Worm (Caenorhabditis elegans) whole organism, L1 larva: Measurements from ENCODE around the gene C45G9.15.

Experiments
- C16A3.4 ChIP-seq: fragments of 150-350 bp; optimal IDR thresholded peaks from 2 replicates; lab custom pipeline; 2014; ENCODE audit warnings: missing biosample characterization, missing genetic modification characterization
- C34B4.2 ChIP-seq: sonication (generic microtip); optimal IDR thresholded peaks from 2 replicates; lab custom pipeline; 2017; ENCODE audit warnings: mild to moderate bottlenecking, missing genetic modification characterization, missing compliant biosample characterization
- F16B12.6 ChIP-seq: fragments of 150-350 bp; optimal IDR thresholded peaks from 2 replicates; lab custom pipeline; 2014; ENCODE audit warnings: missing biosample characterization, missing genetic modification characterization
- Y116A8C.19 ChIP-seq: sonication (generic microtip); optimal IDR thresholded peaks from 2 replicates; lab custom pipeline; 2016; ENCODE audit warnings: missing compliant biosample characterization, missing genetic modification characterization, borderline replicate concordance
- aha-1 ChIP-seq: fragments of 150-350 bp; optimal IDR thresholded peaks from 2 replicates; lab custom pipeline; 2014; ENCODE audit warnings: missing biosample characterization, missing genetic modification characterization
- alr-1 ChIP-seq: fragments of 200-800 bp; sonication (Bioruptor generic); optimal IDR thresholded peaks from 2 replicates; lab custom pipeline; 2018; ENCODE audit warnings: borderline replicate concordance, mild to moderate bottlenecking, missing genetic modification characterization, missing compliant biosample characterization
- ama-1 ChIP-seq: fragments of 150-350 bp; optimal IDR thresholded peaks from 2 replicates; lab custom pipeline; 2014
- blmp-1 ChIP-seq: fragments of 150-350 bp; optimal IDR thresholded peaks from 2 replicates; lab custom pipeline; 2014; ENCODE audit warnings: missing biosample characterization, missing genetic modification characterization
- ceh-63 ChIP-seq: fragments of 200-800 bp; sonication (Bioruptor generic); optimal IDR thresholded peaks from 2 replicates; lab custom pipeline; 2018; ENCODE audit warnings: mild to moderate bottlenecking, missing genetic modification characterization, missing compliant biosample characterization
- ceh-90 ChIP-seq: sonication (generic microtip); optimal IDR thresholded peaks from 2 replicates; lab custom pipeline; 2016; ENCODE audit warnings: missing genetic modification characterization, missing compliant biosample characterization
- ces-1 ChIP-seq: fragments of 150-350 bp; optimal IDR thresholded peaks from 2 replicates; lab custom pipeline; 2014; ENCODE audit warnings: missing biosample characterization, missing genetic modification reagents, missing genetic modification characterization
- dpl-1 ChIP-seq, 3 experiments: fragments of 150-350 bp in 2 of 3; sonication (generic microtip) in 1 of 3; optimal IDR thresholded peaks; 2 replicates each; lab custom pipeline; 2014 to 2017; ENCODE audit warnings: missing biosample characterization in 3 of 3, missing genetic modification characterization in 3 of 3, missing genetic modification reagents in 3 of 3
- dsc-1 ChIP-seq: sonication (generic microtip); optimal IDR thresholded peaks from 2 replicates; lab custom pipeline; 2016; ENCODE audit warnings: mild to moderate bottlenecking, missing genetic modification characterization, missing compliant biosample characterization
- efl-1 ChIP-seq, 4 experiments: fragments of 150-350 bp; optimal IDR thresholded peaks in 3 of 4; peaks in 1 of 4; 1 replicate in 1 of 4; 2 replicates in 3 of 4; lab custom pipeline; 2014; ENCODE audit warnings: missing biosample characterization in 2 of 4, missing genetic modification characterization in 2 of 4, missing genetic modification reagents in 2 of 4
- elt-2 ChIP-seq: sonication (generic microtip); optimal IDR thresholded peaks from 2 replicates; lab custom pipeline; 2016; ENCODE audit warnings: missing genetic modification characterization, mild to moderate bottlenecking, inconsistent platforms, missing compliant biosample characterization, missing genetic modification reagents
- ets-5 ChIP-seq: fragments of 200-800 bp; sonication (Bioruptor generic); IDR thresholded peaks from 2 replicates; pipeline ENCODE4 v1.3.6; 2022; ENCODE audit warnings: missing genetic modification characterization, missing compliant biosample characterization
- fkh-4 ChIP-seq: sonication (generic microtip); optimal IDR thresholded peaks from 2 replicates; lab custom pipeline; 2016; ENCODE audit warnings: missing compliant biosample characterization, missing genetic modification characterization, borderline replicate concordance
- hlh-4 ChIP-seq: sonication (generic microtip); optimal IDR thresholded peaks from 2 replicates; lab custom pipeline; 2016; ENCODE audit warnings: mild to moderate bottlenecking, missing genetic modification characterization, missing compliant biosample characterization
- hpl-2 ChIP-seq: fragments of 150-350 bp; optimal IDR thresholded peaks from 2 replicates; lab custom pipeline; 2014; ENCODE audit warnings: missing biosample characterization, missing genetic modification reagents, missing genetic modification characterization
- isw-1 ChIP-seq: fragments of 200-800 bp; sonication (Bioruptor generic); IDR thresholded peaks from 2 replicates; pipeline ENCODE4 v1.3.6; 2022; ENCODE audit warnings: missing genetic modification characterization, missing compliant biosample characterization
- lin-13 ChIP-seq: fragments of 150-350 bp; optimal IDR thresholded peaks from 2 replicates; lab custom pipeline; 2014; ENCODE audit warnings: missing biosample characterization, missing genetic modification reagents, missing genetic modification characterization
- lin-14 ChIP-seq: fragments of 200-800 bp; sonication (Bioruptor generic); optimal IDR thresholded peaks from 2 replicates; lab custom pipeline; 2018; ENCODE audit warnings: mild to moderate bottlenecking, missing genetic modification characterization, moderate library complexity, missing compliant biosample characterization
- lin-15B ChIP-seq: fragments of 150-350 bp; sonication (generic microtip); optimal IDR thresholded peaks from 3 replicates; lab custom pipeline; 2014; ENCODE audit warnings: missing biosample characterization, missing genetic modification characterization
- lin-35 ChIP-seq, 2 experiments: fragments of 150-350 bp; optimal IDR thresholded peaks; 2 replicates each; lab custom pipeline; 2014; ENCODE audit warnings: missing biosample characterization in 2 of 2, missing genetic modification characterization in 2 of 2, missing genetic modification reagents in 2 of 2
- lin-39 ChIP-seq: fragments of 150-350 bp; optimal IDR thresholded peaks from 2 replicates; lab custom pipeline; 2014; ENCODE audit warnings: missing biosample characterization, missing genetic modification reagents, missing genetic modification characterization
- lir-3 ChIP-seq: sonication (generic microtip); optimal IDR thresholded peaks from 2 replicates; lab custom pipeline; 2016; ENCODE audit warnings: mild to moderate bottlenecking, missing genetic modification characterization, moderate library complexity, missing compliant biosample characterization; ENCODE audit not compliant: poor library complexity
- lsy-2 ChIP-seq, 2 experiments: fragments of 150-350 bp; optimal IDR thresholded peaks; 2 replicates each; lab custom pipeline; 2014; ENCODE audit warnings: missing biosample characterization in 2 of 2, missing genetic modification characterization in 2 of 2
- mdl-1 ChIP-seq, 2 experiments: fragments of 150-350 bp; optimal IDR thresholded peaks; 2 replicates each; lab custom pipeline; 2014 to 2017; ENCODE audit warnings: missing biosample characterization in 2 of 2, missing genetic modification characterization in 2 of 2, inconsistent platforms in 1 of 2
- mep-1 ChIP-seq: fragments of 150-350 bp; optimal IDR thresholded peaks from 2 replicates; lab custom pipeline; 2014; ENCODE audit warnings: missing biosample characterization, missing genetic modification characterization
- nhr-12 ChIP-seq: sonication (generic microtip); optimal IDR thresholded peaks from 2 replicates; lab custom pipeline; 2017; ENCODE audit warnings: missing biosample characterization, missing genetic modification characterization
- nhr-19 ChIP-seq: fragments of 200-800 bp; sonication (Bioruptor generic); conservative IDR thresholded peaks from 2 replicates; pipeline ENCODE4 v1.3.6; 2022; ENCODE audit warnings: missing genetic modification characterization, missing compliant biosample characterization
- nhr-20 ChIP-seq: sonication (generic microtip); optimal IDR thresholded peaks from 2 replicates; lab custom pipeline; 2016; ENCODE audit warnings: mild to moderate bottlenecking, missing genetic modification characterization, missing compliant biosample characterization
- nhr-237 ChIP-seq: fragments of 150-350 bp; optimal IDR thresholded peaks from 2 replicates; lab custom pipeline; 2014; ENCODE audit warnings: missing biosample characterization, missing genetic modification characterization
- nhr-47 ChIP-seq: sonication (generic microtip); optimal IDR thresholded peaks from 2 replicates; lab custom pipeline; 2016; ENCODE audit warnings: mild to moderate bottlenecking, missing genetic modification characterization, moderate library complexity, missing compliant biosample characterization
- nhr-71 ChIP-seq: sonication (generic microtip); optimal IDR thresholded peaks from 2 replicates; lab custom pipeline; 2016; ENCODE audit warnings: mild to moderate bottlenecking, missing genetic modification characterization, moderate library complexity, missing compliant biosample characterization
- nhr-77 ChIP-seq: fragments of 150-350 bp; optimal IDR thresholded peaks from 2 replicates; lab custom pipeline; 2014; ENCODE audit warnings: missing biosample characterization, missing genetic modification characterization
- nhr-85 ChIP-seq: sonication (generic microtip); peaks from one replicate; lab custom pipeline; 2016; ENCODE audit warnings: missing genetic modification characterization, inconsistent platforms, missing compliant biosample characterization
- nhr-90 ChIP-seq: sonication (generic microtip); optimal IDR thresholded peaks from 2 replicates; lab custom pipeline; 2016; ENCODE audit warnings: mild to moderate bottlenecking, missing genetic modification characterization, missing compliant biosample characterization; ENCODE audit not compliant: poor library complexity
- pag-3 ChIP-seq: sonication (generic microtip); optimal IDR thresholded peaks from 2 replicates; lab custom pipeline; 2017; ENCODE audit warnings: missing genetic modification characterization, mild to moderate bottlenecking, missing compliant biosample characterization, antibody characterized with exemption, borderline replicate concordance; ENCODE audit not compliant: insufficient read depth
- pax-3 ChIP-seq: fragments of 200-800 bp; sonication (Bioruptor generic); optimal IDR thresholded peaks from 2 replicates; lab custom pipeline; 2018; ENCODE audit warnings: mild to moderate bottlenecking, missing genetic modification characterization, moderate library complexity, missing compliant biosample characterization
- snpc-4 ChIP-seq: fragments of 150-350 bp; optimal IDR thresholded peaks from 2 replicates; lab custom pipeline; 2014; ENCODE audit warnings: missing biosample characterization, missing genetic modification characterization
- snu-23 ChIP-seq: sonication (generic microtip); optimal IDR thresholded peaks from 2 replicates; lab custom pipeline; 2016; ENCODE audit warnings: missing genetic modification characterization, missing compliant biosample characterization
- sox-4 ChIP-seq: sonication (generic microtip); optimal IDR thresholded peaks from 2 replicates; lab custom pipeline; 2016; ENCODE audit warnings: missing genetic modification characterization, missing compliant biosample characterization
- sptf-1 ChIP-seq: fragments of 150-350 bp; optimal IDR thresholded peaks from 2 replicates; lab custom pipeline; 2014; ENCODE audit warnings: missing biosample characterization, missing genetic modification characterization
- swsn-7 ChIP-seq: sonication (generic microtip); optimal IDR thresholded peaks from 2 replicates; lab custom pipeline; 2016; ENCODE audit warnings: missing genetic modification characterization, missing compliant biosample characterization
- tlp-1 ChIP-seq: fragments of 150-350 bp; optimal IDR thresholded peaks from 2 replicates; lab custom pipeline; 2014; ENCODE audit warnings: missing biosample characterization, missing genetic modification characterization
- unc-86 ChIP-seq: sonication (generic microtip); optimal IDR thresholded peaks from 2 replicates; lab custom pipeline; 2016; ENCODE audit warnings: missing genetic modification characterization, missing compliant biosample characterization
- vab-15 ChIP-seq: sonication (generic microtip); optimal IDR thresholded peaks from 2 replicates; lab custom pipeline; 2017; ENCODE audit warnings: missing genotype, mild to moderate bottlenecking, missing genetic modification characterization, missing compliant biosample characterization
- xbp-1 ChIP-seq: sonication (generic microtip); optimal IDR thresholded peaks from 2 replicates; lab custom pipeline; 2016; ENCODE audit warnings: missing genetic modification characterization, missing compliant biosample characterization
- zip-4 ChIP-seq: fragments of 200-800 bp; sonication (Bioruptor generic); optimal IDR thresholded peaks from 2 replicates; lab custom pipeline; 2018; ENCODE audit warnings: mild to moderate bottlenecking, missing genetic modification characterization, moderate library complexity, missing compliant biosample characterization
- ztf-11 ChIP-seq, 2 experiments: sonication (generic microtip); optimal IDR thresholded peaks; 2 replicates each; lab custom pipeline; 2016 to 2017; ENCODE audit warnings: missing genetic modification characterization in 2 of 2, missing biosample characterization in 1 of 2, missing compliant biosample characterization in 1 of 2
- ztf-4 ChIP-seq: fragments of 150-350 bp; optimal IDR thresholded peaks from 2 replicates; lab custom pipeline; 2014; ENCODE audit warnings: missing biosample characterization, missing genetic modification characterization

Gene C45G9.15

ce11 chrIII:5077150-5077814 lies 25.4 kb upstream of the C45G9.15 start, which contains the start of gene alh-1:
TSS of gene alh-1 (plus strand) at chrIII:5077764.
- TF ChIP-seq pax-3 (tag; lab: Kevin White, UChicago) = no peak
- no peak for TF ChIP-seq vab-15
- TF ChIP-seq efl-1 (optimal IDR thresholded peaks at IDR 0.05; lab: Kevin White, UChicago) = peak in 1 of 2 experiments; percentile 6
- TF ChIP-seq efl-1 (GFP tag; optimal IDR thresholded peaks at IDR 0.05 in 1 of 2; lab: Kevin White, UChicago) = peak in 1 of 2 experiments; percentile 88
- no peak for TF ChIP-seq fkh-4 (tag; lab: Kevin White, UChicago)
- TF ChIP-seq lin-15B (tag; lab: Kevin White, UChicago) = no peak
- no peak for TF ChIP-seq hpl-2 (GFP tag; lab: Kevin White, UChicago)
- TF ChIP-seq nhr-12 (tag; lab: Kevin White, UChicago) = no peak
- no peak for TF ChIP-seq C34B4.2
- no peak for TF ChIP-seq ztf-11 (tag; optimal IDR thresholded peaks at IDR 0.05; lab: Kevin White, UChicago)
- no peak for TF ChIP-seq lir-3
- no peak for TF ChIP-seq nhr-90 (tag; lab: Kevin White, UChicago)
- no peak for TF ChIP-seq pag-3 (tag; lab: Kevin White, UChicago)
- TF ChIP-seq mep-1 = peak; percentile 21
- TF ChIP-seq lin-39 (tag; lab: Kevin White, UChicago) = no peak
- TF ChIP-seq elt-2 (tag; lab: Kevin White, UChicago) = peak; percentile 48
- TF ChIP-seq hlh-4 (tag; lab: Kevin White, UChicago) = no peak
- no peak for TF ChIP-seq C16A3.4 (tag; lab: Kevin White, UChicago)
- TF ChIP-seq dsc-1 (tag; lab: Kevin White, UChicago) = no peak
- TF ChIP-seq blmp-1 (tag; lab: Kevin White, UChicago) = peak; percentile 39
- TF ChIP-seq sox-4 (tag; lab: Kevin White, UChicago) = no peak
- peak; percentile 2 for TF ChIP-seq nhr-77
- no peak for TF ChIP-seq ceh-90 (tag; lab: Kevin White, UChicago)
- TF ChIP-seq sptf-1 (tag; lab: Kevin White, UChicago) = no peak
- TF ChIP-seq snpc-4 = no peak
- no peak for TF ChIP-seq ets-5 (GFP tag; lab: Robert Waterston, UW)
- no peak for TF ChIP-seq nhr-237 (tag; lab: Kevin White, UChicago)
- no peak for TF ChIP-seq nhr-47 (tag; lab: Kevin White, UChicago)
- TF ChIP-seq nhr-20 (tag; lab: Kevin White, UChicago) = peak; percentile 57
- no peak for TF ChIP-seq tlp-1 (tag; lab: Kevin White, UChicago)
- TF ChIP-seq swsn-7 = no peak
- peak; percentile 43 for TF ChIP-seq nhr-71 (tag; lab: Kevin White, UChicago)
- peak; percentile 49 for TF ChIP-seq nhr-19 (GFP tag; lab: Robert Waterston, UW)
- no peak for TF ChIP-seq ztf-4 (tag; lab: Kevin White, UChicago)
- no peak for TF ChIP-seq isw-1 (GFP tag; lab: Robert Waterston, UW)
- TF ChIP-seq ces-1 (GFP tag; lab: Kevin White, UChicago) = no peak
- TF ChIP-seq aha-1 = no peak
- peak; percentile 53 for TF ChIP-seq lin-14 (GFP tag; lab: Kevin White, UChicago)
- no peak for TF ChIP-seq F16B12.6 (tag; lab: Kevin White, UChicago)
- TF ChIP-seq ceh-63 (GFP tag; lab: Kevin White, UChicago) = no peak
- no peak for TF ChIP-seq unc-86 (tag; lab: Kevin White, UChicago)
- TF ChIP-seq lin-13 (GFP tag; lab: Kevin White, UChicago) = no peak
- TF ChIP-seq Y116A8C.19 (tag; lab: Kevin White, UChicago) = no peak
- TF ChIP-seq lsy-2 (tag; optimal IDR thresholded peaks at IDR 0.05; lab: Kevin White, UChicago) = peak in 1 of 2 experiments; percentile 4
- TF ChIP-seq alr-1 = no peak
- no peak for TF ChIP-seq dpl-1 (GFP tag; optimal IDR thresholded peaks at IDR 0.05; lab: Kevin White, UChicago)
- peak; percentile 35 for TF ChIP-seq snu-23 (GFP tag; lab: Kevin White, UChicago)
- TF ChIP-seq ama-1 (lab: Kevin White, UChicago) = no peak
- TF ChIP-seq xbp-1 = no peak
- peak in 1 of 2 experiments; percentile 7 for TF ChIP-seq lin-35 (GFP tag; optimal IDR thresholded peaks at IDR 0.05; lab: Kevin White, UChicago)
- peak in 1 of 2 experiments; percentile 57 for TF ChIP-seq mdl-1 (tag; optimal IDR thresholded peaks at IDR 0.05; lab: Kevin White, UChicago)
- TF ChIP-seq nhr-85 (tag; lab: Kevin White, UChicago) = peak; percentile 57
- no peak for TF ChIP-seq zip-4
